Worm (Caenorhabditis elegans) whole organism, mixed stage, embryonic: ENCODE data around the gene dap-3.

Experiments used
- M03D4.4 ChIP-seq: sonication (generic microtip); optimal IDR thresholded peaks from 2 replicates; lab custom pipeline; 2017; ENCODE audit warnings: mild to moderate bottlenecking, missing genetic modification characterization, missing compliant biosample characterization
- ces-1 ChIP-seq: fragments of 150-350 bp; optimal IDR thresholded peaks from 2 replicates; lab custom pipeline; 2014; ENCODE audit warnings: missing biosample characterization, missing genetic modification reagents, missing genetic modification characterization
- elt-1 ChIP-seq: sonication (generic microtip); optimal IDR thresholded peaks from 2 replicates; lab custom pipeline; 2017; ENCODE audit warnings: missing genetic modification characterization, mild to moderate bottlenecking, missing compliant biosample characterization, antibody characterized with exemption, moderate library complexity, borderline replicate concordance; ENCODE audit not compliant: insufficient read depth
- elt-3 ChIP-seq: fragments of 150-350 bp; optimal IDR thresholded peaks from 2 replicates; lab custom pipeline; 2014; ENCODE audit warnings: missing biosample characterization, missing genetic modification characterization
- lsy-2 ChIP-seq: fragments of 150-350 bp; optimal IDR thresholded peaks from 2 replicates; lab custom pipeline; 2014; ENCODE audit warnings: missing biosample characterization, missing genetic modification characterization
- nhr-12 ChIP-seq: fragments of 150-350 bp; optimal IDR thresholded peaks from 2 replicates; lab custom pipeline; 2014; ENCODE audit warnings: missing biosample characterization, missing genetic modification characterization
- nhr-2 ChIP-seq: fragments of 150-350 bp; optimal IDR thresholded peaks from 2 replicates; lab custom pipeline; 2014; ENCODE audit warnings: missing biosample characterization, missing genetic modification characterization
- nhr-237 ChIP-seq: fragments of 150-350 bp; optimal IDR thresholded peaks from 2 replicates; lab custom pipeline; 2014; ENCODE audit warnings: missing biosample characterization, missing genetic modification characterization
- pha-4 ChIP-seq: fragments of 150-350 bp; optimal IDR thresholded peaks from 2 replicates; lab custom pipeline; 2018; ENCODE audit warnings: missing biosample characterization, missing genetic modification reagents, missing genetic modification characterization
- unc-62 ChIP-seq: fragments of 150-350 bp; optimal IDR thresholded peaks from 2 replicates; lab custom pipeline; 2014; ENCODE audit warnings: missing biosample characterization, missing genetic modification reagents, missing genetic modification characterization

- no peak for TF ChIP-seq elt-1 (tag; lab: Kevin White, UChicago)
- no peak for TF ChIP-seq lsy-2 (tag; lab: Kevin White, UChicago)
- no peak for TF ChIP-seq elt-3 (tag; lab: Kevin White, UChicago)
- no peak for TF ChIP-seq pha-4
- no peak for TF ChIP-seq ces-1 (GFP tag; lab: Kevin White, UChicago)
- no peak for TF ChIP-seq unc-62 (GFP tag; lab: Kevin White, UChicago)
- no peak for TF ChIP-seq nhr-12 (tag; lab: Kevin White, UChicago)
- TF ChIP-seq M03D4.4 (tag; lab: Kevin White, UChicago), result no peak
- no peak for TF ChIP-seq nhr-2 (tag; lab: Kevin White, UChicago)
- TF ChIP-seq nhr-237 (tag; lab: Kevin White, UChicago), result no peak
These were observed 37.2 kb downstream of the dap-3 start, which contains the start of gene C14A4.13 for ce11 chrII:10618157-10618556.
